Fruit fly (Drosophila melanogaster) S2 (cell line): ENCODE measurements around the gene CG33630.

Experiments
- CG8478 ChIP-seq: fragments of >200 bp; optimal IDR thresholded peaks from 2 replicates; lab custom pipeline; 2018
- CTCF ChIP-seq, 2 experiments: fragments of >200 bp; optimal IDR thresholded peaks; 2 replicates each; lab custom pipeline; 2018

DNA sequence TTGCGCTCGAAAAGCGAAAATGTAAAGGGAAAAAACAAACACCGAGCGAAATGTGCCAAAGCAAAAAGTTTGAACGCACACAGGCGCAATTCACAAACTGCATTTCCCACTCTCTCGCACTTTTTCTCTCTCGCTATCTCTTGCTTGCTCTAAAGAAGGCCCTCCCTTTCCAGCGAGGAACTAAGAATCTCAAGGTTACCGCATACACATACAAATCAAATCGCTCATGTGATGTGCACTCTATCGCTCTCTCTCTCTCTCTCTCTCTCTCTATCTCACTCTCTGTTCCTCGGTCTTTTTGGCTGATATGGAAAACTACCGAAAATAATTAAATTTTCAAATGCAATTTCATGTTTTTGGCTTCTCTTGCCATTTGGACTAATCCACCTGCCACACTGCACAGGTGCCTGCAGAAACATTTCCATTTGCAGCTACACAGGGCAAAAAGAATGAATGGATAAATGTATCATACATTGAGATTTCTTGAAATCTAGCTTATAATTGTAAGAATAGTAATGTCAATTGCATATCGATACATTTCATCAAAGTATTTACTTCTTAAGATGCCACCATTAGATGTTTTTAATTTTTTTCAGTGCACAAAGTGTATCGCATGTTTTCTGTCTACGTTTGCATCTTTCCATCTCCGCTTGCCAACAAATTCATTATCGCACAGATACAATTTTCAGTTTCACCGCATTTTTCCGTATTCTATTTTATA is 17.0 kb downstream of the CG33630 start:
- TF ChIP-seq CTCF (optimal IDR thresholded peaks at IDR 0.05; lab: Kevin White, UChicago) (no peak), CG8478 (lab: Kevin White, UChicago) (no peak)
